Worm (Caenorhabditis elegans) whole organism, young adult: ENCODE results near the gene W04B5.6.

Source experiments
- ZK185.1 ChIP-seq: sonication (generic microtip); optimal IDR thresholded peaks from 2 replicates; lab custom pipeline; 2016; ENCODE audit warnings: mild to moderate bottlenecking, missing genetic modification characterization, missing compliant biosample characterization; ENCODE audit not compliant: poor library complexity, severe bottlenecking
- atf-7 ChIP-seq: sonication (generic microtip); optimal IDR thresholded peaks from 2 replicates; lab custom pipeline; 2017; ENCODE audit warnings: mild to moderate bottlenecking, missing genetic modification characterization, missing compliant biosample characterization
- mes-4 ChIP-seq: sonication (generic microtip); optimal IDR thresholded peaks from 2 replicates; lab custom pipeline; 2016; ENCODE audit warnings: missing genotype, missing genetic modification characterization, missing compliant biosample characterization
- snpc-1.1 ChIP-seq: sonication (generic microtip); optimal IDR thresholded peaks from 2 replicates; lab custom pipeline; 2017; ENCODE audit warnings: missing genetic modification characterization, mild to moderate bottlenecking, missing compliant biosample characterization, antibody characterized with exemption, moderate library complexity, missing genotype, missing genetic modification reagents; ENCODE audit not compliant: insufficient read depth

DNA sequence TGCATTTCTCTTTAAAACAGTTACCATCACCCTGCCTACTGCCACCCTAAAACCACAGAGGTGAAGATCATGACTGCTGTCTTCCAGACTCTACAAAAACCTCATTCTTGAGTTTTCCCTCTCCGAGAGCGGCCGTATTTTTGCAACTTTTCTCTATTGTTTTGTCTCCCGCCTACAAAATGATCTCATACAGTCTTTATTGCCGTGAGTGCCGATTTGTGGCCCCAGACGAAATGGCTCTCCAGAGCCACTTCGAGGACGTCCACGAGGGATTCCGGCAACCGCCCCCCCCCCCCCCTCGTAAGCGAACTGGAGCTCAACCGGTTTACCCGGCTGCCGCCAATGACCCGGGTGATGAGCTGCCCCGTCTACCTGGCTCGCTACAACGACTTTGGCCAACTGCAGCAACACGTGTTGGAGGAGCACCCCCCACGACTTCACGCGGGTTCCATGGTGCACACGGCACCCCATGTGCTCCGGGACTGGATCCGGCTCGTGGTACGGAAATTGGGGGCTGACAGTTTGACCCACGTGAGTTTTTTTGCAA lies 10.4 kb downstream of the W04B5.6 start:
- TF ChIP-seq snpc-1.1 (tag; lab: Kevin White, UChicago) (no peak), ZK185.1 (tag; lab: Kevin White, UChicago) (no peak), mes-4 (tag; lab: Kevin White, UChicago) (no peak), atf-7 (no peak)
